Worm (Caenorhabditis elegans): Measurements from ENCODE around the gene col-113.

DNA sequence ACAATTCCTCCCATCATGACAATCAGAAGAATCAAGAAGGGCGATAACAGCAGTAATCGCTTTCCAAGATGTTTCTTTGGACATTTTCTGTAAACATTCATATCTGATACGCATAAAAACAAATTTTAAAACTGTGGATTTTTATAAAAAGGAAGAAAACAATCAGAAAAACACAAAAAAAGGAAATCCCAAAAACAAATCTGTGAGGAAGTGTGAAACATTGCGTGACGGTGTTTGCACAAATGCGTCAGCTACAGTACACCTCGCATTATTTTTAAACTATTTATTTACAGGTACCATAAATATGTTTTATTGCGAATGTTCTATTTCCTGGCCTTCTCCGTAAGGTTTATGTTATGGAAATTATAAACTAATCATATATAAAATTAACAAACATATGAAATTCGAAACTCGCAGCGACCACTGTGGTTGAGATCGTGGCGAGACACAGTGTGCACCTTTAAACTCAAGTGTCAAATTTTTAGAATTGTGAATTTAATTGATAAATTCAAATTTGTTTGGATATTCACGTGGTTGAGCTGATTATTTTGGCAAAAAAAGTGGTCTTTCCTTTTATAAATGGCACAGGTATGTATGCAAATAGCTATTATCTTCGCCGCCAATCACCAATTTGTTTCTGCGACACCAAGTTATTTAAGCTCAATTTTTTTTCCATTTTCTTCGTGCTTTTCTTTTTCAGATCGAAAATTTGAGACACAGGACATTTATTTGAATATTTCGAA is 30.8 kb downstream of the col-113 start, which contains the start of the genes C34D4.10 and str-48:
- TF ChIP-seq skn-1 (tag; optimal IDR thresholded peaks at IDR 0.05) (no peak), nhr-76 (tag; optimal IDR thresholded peaks at IDR 0.05) (no peak), egl-13 (tag; optimal IDR thresholded peaks at IDR 0.05) (no peak), lin-35 (GFP tag; optimal IDR thresholded peaks at IDR 0.05) (no peak), ama-1 (optimal IDR thresholded peaks at IDR 0.05) (no peak), lin-15B (tag; optimal IDR thresholded peaks at IDR 0.05) (no peak), C16A3.4 (tag; optimal IDR thresholded peaks at IDR 0.05) (no peak), unc-62 (GFP tag; optimal IDR thresholded peaks at IDR 0.05) (no peak), fkh-10 (GFP tag; optimal IDR thresholded peaks at IDR 0.05) (no peak), nhr-237 (tag; optimal IDR thresholded peaks at IDR 0.05) (no peak), lsy-2 (tag; optimal IDR thresholded peaks at IDR 0.05) (no peak)

Data from whole organism, L1 larva.